ENCODE assay signal across 2 fruit fly cellular contexts in the genomic region with DNA sequence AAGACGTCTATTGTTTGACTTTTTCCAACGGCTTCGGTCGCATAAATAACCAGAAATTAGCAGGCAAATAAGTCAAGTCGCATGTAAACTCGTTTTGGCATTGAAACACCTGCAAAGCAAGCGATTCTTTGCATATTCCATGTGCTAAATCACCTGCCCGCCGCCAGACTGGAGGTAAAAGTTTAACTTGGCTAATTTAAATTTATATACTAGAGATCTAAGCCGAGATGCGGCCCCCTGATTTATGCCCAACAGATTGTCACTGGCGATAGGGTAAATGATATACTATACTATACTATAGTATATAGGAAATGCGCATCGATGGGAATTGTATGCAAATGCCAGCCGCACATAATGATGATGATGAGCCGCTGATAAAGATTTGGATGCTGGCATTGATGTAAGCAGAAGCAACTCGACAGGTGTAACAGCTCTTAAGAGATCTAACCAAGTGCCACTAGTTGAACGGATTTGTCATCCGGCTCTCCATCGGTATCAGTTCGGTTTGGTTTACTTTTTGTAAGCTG.
TF ChIP-seq lines count a peak whose summit lies in the region.

No protein-coding gene starts in this region.

- no peak for TF ChIP-seq CTCF in whole organism, embryonic (GFP tag; optimal IDR thresholded peaks at IDR 0.05; lab: Kevin White, UChicago)

TF ChIP-seq in whole organism, embryonic, 481 proteins besides CTCF, POLR2A, EP300 and RAD21 (continues in another document):
- TF ChIP-seq CG10321 (GFP tag; IDR thresholded peaks at IDR 0.05; lab: Robert Waterston, UW) (no peak), tap (tag; optimal IDR thresholded peaks at IDR 0.05; lab: Kevin White, UChicago) (no peak), trem (tag; optimal IDR thresholded peaks at IDR 0.05; lab: Kevin White, UChicago) (no peak), Eip74EF (GFP tag; optimal IDR thresholded peaks at IDR 0.05; lab: Kevin White, UChicago) (peak in 1 of 2 experiments; percentile 85), chinmo (GFP tag; IDR thresholded peaks at IDR 0.05; lab: Robert Waterston, UW; ENCODE audit: partially characterized antibody) (peak; percentile 83; the same call in 3 of the 4 replicates), CG17912 (GFP tag; optimal IDR thresholded peaks at IDR 0.05; lab: Kevin White, UChicago) (no peak), CG43689 (GFP tag; IDR thresholded peaks at IDR 0.05; lab: Robert Waterston, UW) (no peak), CG13894 (tag; optimal IDR thresholded peaks at IDR 0.05; lab: Kevin White, UChicago) (peak; percentile 51), so (GFP tag; IDR thresholded peaks at IDR 0.05; lab: Robert Waterston, UW) (no peak), H15 (GFP tag; IDR thresholded peaks at IDR 0.05; lab: Robert Waterston, UW) (no peak), CG4820 (GFP tag; optimal IDR thresholded peaks at IDR 0.05; lab: Kevin White, UChicago) (no peak), Side (GFP tag; optimal IDR thresholded peaks at IDR 0.05; lab: Kevin White, UChicago) (no peak), Mrtf (GFP tag; IDR thresholded peaks at IDR 0.05; lab: Robert Waterston, UW) (no peak), CG11504 (tag; optimal IDR thresholded peaks at IDR 0.05; lab: Kevin White, UChicago) (no peak), MESR4 (GFP tag; optimal IDR thresholded peaks at IDR 0.05; lab: Kevin White, UChicago) (no peak), knrl (GFP tag; IDR thresholded peaks at IDR 0.05; lab: Robert Waterston, UW; ENCODE audit: partially characterized antibody) (no peak), fd64A (GFP tag; optimal IDR thresholded peaks at IDR 0.05; lab: Kevin White, UChicago) (no peak), CG2120 (GFP tag; optimal IDR thresholded peaks at IDR 0.05; lab: Kevin White, UChicago) (no peak), CG3847 (GFP tag; IDR thresholded peaks at IDR 0.05; lab: Robert Waterston, UW) (no peak), Fer1 (GFP tag; optimal IDR thresholded peaks at IDR 0.05; lab: Kevin White, UChicago) (no peak), Xrp1 (GFP tag; IDR thresholded peaks at IDR 0.05; lab: Robert Waterston, UW) (no peak), tgo (GFP tag; IDR thresholded peaks at IDR 0.05; lab: Robert Waterston, UW) (no peak), CG9215 (GFP tag; IDR thresholded peaks at IDR 0.05; lab: Robert Waterston, UW) (no peak), vvl (GFP tag; IDR thresholded peaks at IDR 0.05; lab: Robert Waterston, UW) (peak; percentile 43; the same call in 1 of the 2 replicates), nerfin-1 (tag; optimal IDR thresholded peaks at IDR 0.05; lab: Kevin White, UChicago) (no peak), CG2199 (GFP tag; IDR thresholded peaks at IDR 0.05; lab: Robert Waterston, UW) (no peak), D19A (tag; optimal IDR thresholded peaks at IDR 0.05; lab: Kevin White, UChicago) (no peak), CG18619 (GFP tag; optimal IDR thresholded peaks at IDR 0.05; lab: Kevin White, UChicago) (no peak), eyg (GFP tag; optimal IDR thresholded peaks at IDR 0.05; lab: Kevin White, UChicago) (no peak), CG30403 (GFP tag; optimal IDR thresholded peaks at IDR 0.05; lab: Kevin White, UChicago) (no peak), ind (GFP tag; optimal IDR thresholded peaks at IDR 0.05; lab: Kevin White, UChicago) (no peak), E2f1 (GFP tag; IDR thresholded peaks at IDR 0.05; lab: Robert Waterston, UW) (no peak), HLH4C (GFP tag; IDR thresholded peaks at IDR 0.05; lab: Robert Waterston, UW; ENCODE audit: partially characterized antibody) (no peak), CG16863 (GFP tag; optimal IDR thresholded peaks at IDR 0.05; lab: Kevin White, UChicago) (no peak), Poxn (GFP tag; IDR thresholded peaks at IDR 0.05; lab: Robert Waterston, UW) (no peak), CG11560 (tag; IDR thresholded peaks at IDR 0.05; lab: Robert Waterston, UW) (no peak), kah (GFP tag; optimal IDR thresholded peaks at IDR 0.05; lab: Kevin White, UChicago) (no peak), Hmx (GFP tag; optimal IDR thresholded peaks at IDR 0.05; lab: Kevin White, UChicago) (no peak), sima (GFP tag; optimal IDR thresholded peaks at IDR 0.05; lab: Kevin White, UChicago) (no peak), CG7963 (GFP tag; IDR thresholded peaks at IDR 0.05; lab: Robert Waterston, UW; ENCODE audit: partially characterized antibody) (no peak), CG10267 (tag; optimal IDR thresholded peaks at IDR 0.05; lab: Kevin White, UChicago) (no peak), Hand (GFP tag; optimal IDR thresholded peaks at IDR 0.05; lab: Kevin White, UChicago) (no peak), Oli (tag; optimal IDR thresholded peaks at IDR 0.05; lab: Kevin White, UChicago) (no peak), Dek (tag; optimal IDR thresholded peaks at IDR 0.05; lab: Kevin White, UChicago) (no peak)

TF ChIP-seq in whole organism, prepupa, 60 proteins besides CTCF, POLR2A, EP300 and RAD21:
- TF ChIP-seq Eip78C (GFP tag; lab: Kevin White, UChicago): peak; percentile 12
- no peak for TF ChIP-seq Blimp-1 (GFP tag; optimal IDR thresholded peaks at IDR 0.05; lab: Kevin White, UChicago)
- TF ChIP-seq CG1621 (tag; optimal IDR thresholded peaks at IDR 0.05; lab: Kevin White, UChicago): no peak
- no peak for TF ChIP-seq CG7368 (GFP tag; optimal IDR thresholded peaks at IDR 0.05; lab: Kevin White, UChicago)
